Worm (Caenorhabditis elegans): Measurements from ENCODE around the gene F48F7.5.

Gene F48F7.5

DNA sequence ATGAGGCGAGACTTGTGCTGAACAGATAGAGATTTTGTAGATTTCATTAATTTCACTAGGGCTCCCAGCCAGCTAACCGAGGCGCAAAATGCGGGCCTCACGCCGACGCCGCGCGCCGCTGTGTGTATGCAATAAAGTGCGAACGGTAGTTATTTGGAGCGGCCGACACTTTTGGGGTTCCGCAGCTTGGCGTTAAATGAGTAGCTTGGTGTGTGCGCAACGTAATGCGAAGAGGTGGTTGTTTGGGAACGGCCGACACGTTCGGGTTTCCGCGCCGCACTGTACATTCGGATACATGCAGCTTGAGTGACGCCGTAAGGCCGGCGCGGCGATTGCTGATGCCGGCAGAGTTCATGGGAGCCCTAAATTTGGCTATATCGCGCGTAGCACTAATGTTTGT lies 32.7 kb downstream of the F48F7.5 start:
- TF ChIP-seq flt-1 (GFP tag; IDR thresholded peaks at IDR 0.05), result no peak
- TF ChIP-seq klf-2 (GFP tag; conservative IDR thresholded peaks at IDR 0.05), result no peak
- TF ChIP-seq med-1 (GFP tag; optimal IDR thresholded peaks at IDR 0.05; ENCODE audit: insufficient read depth), result no peak
- no peak for TF ChIP-seq cog-1 (tag; optimal IDR thresholded peaks at IDR 0.05)
- no peak for TF ChIP-seq tab-1 (GFP tag; IDR thresholded peaks at IDR 0.05)
- TF ChIP-seq ref-1 (GFP tag; conservative IDR thresholded peaks at IDR 0.05), result no peak
- TF ChIP-seq ztf-23 (GFP tag; IDR thresholded peaks at IDR 0.05), result no peak
- no peak for TF ChIP-seq ztf-29 (GFP tag; IDR thresholded peaks at IDR 0.05)
- TF ChIP-seq T22C8.4 (GFP tag; IDR thresholded peaks at IDR 0.05), result no peak

DNA sequence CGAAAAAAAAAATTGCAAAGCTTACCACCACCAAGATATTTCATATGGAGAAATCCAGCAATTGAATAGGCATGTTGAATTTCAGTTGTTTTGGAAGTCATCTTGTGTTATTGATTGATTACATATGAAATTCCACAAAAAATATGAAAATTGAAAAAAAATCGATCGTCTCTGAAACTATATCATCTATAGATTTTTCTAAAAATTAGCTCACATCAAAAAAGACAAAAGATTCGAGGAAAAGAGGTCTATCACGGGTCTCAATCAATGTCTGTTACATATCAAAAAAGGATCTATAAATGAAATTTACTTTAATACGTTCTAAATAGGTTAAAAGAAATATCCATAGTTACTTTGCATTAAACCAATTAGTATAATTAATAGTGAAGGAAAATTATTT lies 37.0 kb downstream of the F48F7.5 start, which contains the start of gene tbc-19:
tbc-19 (minus strand) TSS at position 101 of the 400 bp plus-strand sequence.
- no peak for TF ChIP-seq ref-1 (GFP tag; conservative IDR thresholded peaks at IDR 0.05)
- no peak for TF ChIP-seq klf-2 (GFP tag; conservative IDR thresholded peaks at IDR 0.05)
- no peak for TF ChIP-seq cog-1 (tag; optimal IDR thresholded peaks at IDR 0.05)
- TF ChIP-seq ztf-23 (GFP tag; IDR thresholded peaks at IDR 0.05), result no peak
- no peak for TF ChIP-seq T22C8.4 (GFP tag; IDR thresholded peaks at IDR 0.05)
- no peak for TF ChIP-seq med-1 (GFP tag; optimal IDR thresholded peaks at IDR 0.05; ENCODE audit: insufficient read depth)
- no peak for TF ChIP-seq tab-1 (GFP tag; IDR thresholded peaks at IDR 0.05)
- no peak for TF ChIP-seq ztf-29 (GFP tag; IDR thresholded peaks at IDR 0.05)
- no peak for TF ChIP-seq flt-1 (GFP tag; IDR thresholded peaks at IDR 0.05)

DNA sequence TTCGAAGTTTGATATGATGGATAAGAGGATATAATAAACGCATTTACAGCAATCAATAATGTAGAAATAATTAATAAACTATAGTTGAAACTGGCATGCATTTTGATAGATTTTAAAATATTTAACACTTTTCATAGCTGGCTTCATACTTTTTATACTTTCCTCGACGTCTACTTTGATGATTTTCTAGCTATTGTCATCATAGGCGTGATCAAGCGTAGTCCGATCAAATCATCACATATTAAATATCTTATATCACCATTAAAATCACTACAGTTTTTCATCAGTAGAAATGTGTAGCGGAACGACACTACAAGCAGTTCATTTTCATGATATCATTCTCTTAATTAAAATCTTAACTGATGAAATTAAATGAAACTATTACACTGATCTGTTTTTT lies 39.9 kb downstream of the F48F7.5 start, which contains the start of gene C04C11.25:
C04C11.25 (minus strand) TSS at position 101 of the 400 bp plus-strand sequence.
- TF ChIP-seq ztf-29 (GFP tag; IDR thresholded peaks at IDR 0.05) (no peak), T22C8.4 (GFP tag; IDR thresholded peaks at IDR 0.05) (no peak), klf-2 (GFP tag; conservative IDR thresholded peaks at IDR 0.05) (no peak)

- TF ChIP-seq cog-1 (tag; optimal IDR thresholded peaks at IDR 0.05) (peak; percentile 86), klf-2 (GFP tag; conservative IDR thresholded peaks at IDR 0.05) (peak; percentile 82), ztf-29 (GFP tag; IDR thresholded peaks at IDR 0.05) (peak; percentile 75; the same call in 1 of the 2 replicates), T22C8.4 (GFP tag; IDR thresholded peaks at IDR 0.05) (peak; percentile 83), flt-1 (GFP tag; IDR thresholded peaks at IDR 0.05) (peak; percentile 91), med-1 (GFP tag; optimal IDR thresholded peaks at IDR 0.05; ENCODE audit: insufficient read depth) (peak; percentile 2), tab-1 (GFP tag; IDR thresholded peaks at IDR 0.05) (peak; percentile 87), ref-1 (GFP tag; conservative IDR thresholded peaks at IDR 0.05) (peak; percentile 81), ztf-23 (GFP tag; IDR thresholded peaks at IDR 0.05) (peak; percentile 91)
These were observed 40.4 kb downstream of the F48F7.5 start for ce11 chrX:14015808-14016207.

DNA sequence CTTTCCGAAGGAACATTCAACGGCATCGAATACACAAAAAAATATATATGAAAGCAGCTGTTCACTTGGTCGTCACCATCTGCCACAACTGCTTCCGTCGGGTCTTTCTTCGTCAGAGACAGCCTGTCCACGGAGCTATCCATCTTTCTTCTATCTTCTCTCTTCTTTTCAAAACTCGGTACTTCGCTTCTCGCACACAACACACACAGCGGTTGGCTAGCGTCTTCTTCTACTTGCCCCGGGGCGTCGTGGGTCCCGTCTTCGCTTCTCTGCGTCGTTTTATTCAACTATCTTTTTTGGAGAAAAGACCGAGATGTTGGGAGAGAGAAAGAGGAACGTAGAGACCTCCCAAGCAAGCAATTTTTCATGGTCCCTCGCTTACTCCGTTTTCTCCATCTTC lies 41.2 kb downstream of the F48F7.5 start:
- TF ChIP-seq tab-1 (GFP tag; IDR thresholded peaks at IDR 0.05), result 0 out of 2 replicates have a peak, but pooled peaks have one; percentile 32
- TF ChIP-seq ztf-23 (GFP tag; IDR thresholded peaks at IDR 0.05), result no peak
- TF ChIP-seq flt-1 (GFP tag; IDR thresholded peaks at IDR 0.05), result peak; percentile 31; the same call in 1 of the 2 replicates

DNA sequence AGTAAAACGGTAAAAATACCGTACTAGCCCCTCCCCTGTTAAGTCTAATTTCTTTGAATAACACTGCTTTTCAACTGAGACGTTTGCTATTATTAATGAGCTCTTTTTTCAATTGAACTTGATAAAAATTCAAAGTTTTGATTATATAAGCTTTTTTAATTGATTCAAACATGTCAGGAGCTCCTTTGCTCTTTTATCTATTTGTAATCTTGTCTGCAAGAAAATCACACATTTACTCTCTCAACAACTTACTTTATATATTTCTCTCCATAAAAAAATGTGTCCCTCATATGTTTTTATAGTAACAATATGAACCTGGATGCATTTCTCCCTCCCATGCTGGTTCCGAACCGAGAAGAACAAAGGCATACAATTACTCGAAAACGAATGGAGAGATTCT lies 44.8 kb downstream of the F48F7.5 start, which contains the start of gene C04C11.1:
C04C11.1 (plus strand) TSS at position 301 of the 400 bp plus-strand sequence.
- TF ChIP-seq T22C8.4 (GFP tag; IDR thresholded peaks at IDR 0.05) (no peak), cog-1 (tag; optimal IDR thresholded peaks at IDR 0.05) (no peak), ztf-29 (GFP tag; IDR thresholded peaks at IDR 0.05) (no peak), med-1 (GFP tag; optimal IDR thresholded peaks at IDR 0.05; ENCODE audit: insufficient read depth) (no peak), ztf-23 (GFP tag; IDR thresholded peaks at IDR 0.05) (no peak), flt-1 (GFP tag; IDR thresholded peaks at IDR 0.05) (no peak)

DNA sequence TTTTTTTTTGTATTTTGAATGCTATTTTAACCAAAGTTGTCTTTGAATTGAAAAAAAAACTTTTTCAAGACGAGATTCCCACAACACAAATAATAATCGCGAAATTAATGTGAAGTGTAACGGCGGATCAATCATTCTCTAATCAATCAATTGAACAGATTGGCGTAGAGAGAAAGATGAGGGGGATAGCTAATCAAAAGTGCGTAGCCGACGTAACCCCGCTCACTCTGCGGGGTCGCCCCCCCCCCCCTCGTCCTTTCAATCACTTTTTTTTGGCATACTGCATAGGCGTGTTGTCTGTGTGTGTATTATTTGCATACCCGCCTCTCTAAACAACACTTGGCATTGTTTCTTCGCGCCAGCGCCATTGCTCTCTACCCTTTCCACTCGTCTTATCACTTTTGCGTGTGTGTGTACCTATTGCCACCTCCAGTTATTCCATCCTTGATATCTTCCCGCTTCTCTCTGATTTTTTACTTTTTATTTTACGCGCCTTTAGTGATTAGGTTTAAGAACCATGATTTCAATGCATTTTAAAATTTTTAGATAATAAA lies 49.0 kb downstream of the F48F7.5 start:
- TF ChIP-seq ztf-29 (GFP tag; IDR thresholded peaks at IDR 0.05) (no peak), tab-1 (GFP tag; IDR thresholded peaks at IDR 0.05) (0 out of 2 replicates have a peak, but pooled peaks have one; percentile 43), ref-1 (GFP tag; conservative IDR thresholded peaks at IDR 0.05) (no peak)
